Worm (Caenorhabditis elegans) whole organism, L3 larva: Measurements from ENCODE around the gene F18E9.8.

Source experiments
- ama-1 ChIP-seq: fragments of 150-350 bp; optimal IDR thresholded peaks from 2 replicates; lab custom pipeline; 2018
- ceh-82 ChIP-seq: fragments of 150-350 bp; optimal IDR thresholded peaks from 2 replicates; lab custom pipeline; 2014; ENCODE audit warnings: missing biosample characterization, missing genetic modification characterization
- hmg-11 ChIP-seq: sonication (generic microtip); optimal IDR thresholded peaks from 2 replicates; lab custom pipeline; 2016; ENCODE audit warnings: missing genetic modification characterization, missing compliant biosample characterization
- lin-39 ChIP-seq: fragments of 150-350 bp; optimal IDR thresholded peaks from 2 replicates; lab custom pipeline; 2018; ENCODE audit warnings: missing biosample characterization, missing genetic modification reagents, missing genetic modification characterization
- mdl-1 ChIP-seq: fragments of 150-350 bp; optimal IDR thresholded peaks from 2 replicates; lab custom pipeline; 2014; ENCODE audit warnings: missing biosample characterization, missing genetic modification characterization
- nhr-28 ChIP-seq: fragments of 150-350 bp; optimal IDR thresholded peaks from 2 replicates; lab custom pipeline; 2014; ENCODE audit warnings: missing biosample characterization, missing genetic modification characterization
- nhr-67 ChIP-seq: fragments of 150-350 bp; optimal IDR thresholded peaks from 2 replicates; lab custom pipeline; 2014; ENCODE audit warnings: missing biosample characterization, missing genetic modification characterization
- pqm-1 ChIP-seq: fragments of 150-350 bp; optimal IDR thresholded peaks from 2 replicates; lab custom pipeline; 2017; ENCODE audit warnings: missing biosample characterization, missing genetic modification characterization, inconsistent platforms
- snpc-4 ChIP-seq: fragments of 150-350 bp; optimal IDR thresholded peaks from 2 replicates; lab custom pipeline; 2014; ENCODE audit warnings: missing biosample characterization, missing genetic modification characterization
- unc-62 ChIP-seq: fragments of 150-350 bp; sonication (generic microtip); optimal IDR thresholded peaks from 4 replicates; lab custom pipeline; 2014; ENCODE audit warnings: missing biosample characterization, missing genetic modification reagents, missing genetic modification characterization

ce11 chrX:8550099-8550498 is 31.2 kb downstream of the F18E9.8 start:
- TF ChIP-seq nhr-67 (tag; lab: Kevin White, UChicago) (no peak), nhr-28 (tag; lab: Kevin White, UChicago) (no peak), ama-1 (lab: Kevin White, UChicago) (no peak), lin-39 (tag; lab: Kevin White, UChicago) (no peak), ceh-82 (tag; lab: Kevin White, UChicago) (no peak), pqm-1 (peak; percentile 27), hmg-11 (tag; lab: Kevin White, UChicago) (peak; percentile 46), snpc-4 (tag; lab: Kevin White, UChicago) (no peak), unc-62 (GFP tag; lab: Kevin White, UChicago) (no peak), mdl-1 (peak; percentile 61)
